Worm (Caenorhabditis elegans): Measurements from ENCODE around the gene F41C3.8.

The F41C3.8 gene

ce11 chrII:4703011-4703410, 12.8 kb upstream of the F41C3.8 start (continued):
- TF ChIP-seq atf-7 (tag; optimal IDR thresholded peaks at IDR 0.05): peak; percentile 11
- TF ChIP-seq nhr-80 (tag; optimal IDR thresholded peaks at IDR 0.05): no peak
- TF ChIP-seq lsl-1 (GFP tag; optimal IDR thresholded peaks at IDR 0.05): peak; percentile 55
- TF ChIP-seq somi-1 (GFP tag; optimal IDR thresholded peaks at IDR 0.05): no peak
- TF ChIP-seq unc-130 (GFP tag; optimal IDR thresholded peaks at IDR 0.05): peak; percentile 66
- peak; percentile 78 for TF ChIP-seq lin-26 (GFP tag; IDR thresholded peaks at IDR 0.05)
- TF ChIP-seq ceh-27 (GFP tag; optimal IDR thresholded peaks at IDR 0.05): no peak
- no peak for TF ChIP-seq egl-44 (GFP tag; IDR thresholded peaks at IDR 0.05)
- TF ChIP-seq T26A5.8 (tag; optimal IDR thresholded peaks at IDR 0.05): no peak
- TF ChIP-seq B0336.3 (GFP tag; IDR thresholded peaks at IDR 0.05): peak; percentile 70; the same call in 1 of the 2 replicates
- no peak for TF ChIP-seq pha-4 (tag; optimal IDR thresholded peaks at IDR 0.05)
- no peak for TF ChIP-seq ztf-28 (GFP tag; IDR thresholded peaks at IDR 0.05)

ce11 chrII:4706359-4706871, 9.4 kb upstream of the F41C3.8 start, which contains the start of the genes F10G7.9 and tsn-1:
Gene F10G7.9, minus strand, starts transcription at chrII:4706485.
Gene tsn-1, plus strand, starts transcription at chrII:4706821.
- peak in 1 of 3 experiments; percentile 27 for TF ChIP-seq lin-35 (GFP tag; optimal IDR thresholded peaks at IDR 0.05)
- peak; percentile 52 for TF ChIP-seq dpl-1 (GFP tag; optimal IDR thresholded peaks at IDR 0.05)
- TF ChIP-seq attf-5 (GFP tag; optimal IDR thresholded peaks at IDR 0.05): peak; percentile 58
- no peak for TF ChIP-seq ztf-18 (tag; optimal IDR thresholded peaks at IDR 0.05)
- peak; percentile 79 for TF ChIP-seq hmg-1.2 (GFP tag; IDR thresholded peaks at IDR 0.05)
- peak; percentile 47 for TF ChIP-seq snpc-1.3 (tag; optimal IDR thresholded peaks at IDR 0.05; ENCODE audit: insufficient read depth)
- peak; percentile 98 to 99 for TF ChIP-seq let-607 (tag; optimal IDR thresholded peaks at IDR 0.05)
- TF ChIP-seq F49E8.2 (tag; optimal IDR thresholded peaks at IDR 0.05; ENCODE audit: insufficient read depth): peak; percentile 6
- TF ChIP-seq lsl-1 (GFP tag; optimal IDR thresholded peaks at IDR 0.05): peak; percentile 86
- no peak for TF ChIP-seq snpc-4 (GFP tag; optimal IDR thresholded peaks at IDR 0.05)
- peak in 3 of 4 experiments; percentile 7 to 53 (median 28) for TF ChIP-seq snpc-4 (tag; optimal IDR thresholded peaks at IDR 0.05)
- no peak for TF ChIP-seq lin-26 (GFP tag; IDR thresholded peaks at IDR 0.05)
- TF ChIP-seq efl-1 (GFP tag; optimal IDR thresholded peaks at IDR 0.05): peak; percentile 40
- no peak for TF ChIP-seq hlh-12 (tag; optimal IDR thresholded peaks at IDR 0.05)
- TF ChIP-seq xnd-1 (tag; optimal IDR thresholded peaks at IDR 0.05): peak; percentile 12
- TF ChIP-seq madf-8 (GFP tag; conservative IDR thresholded peaks at IDR 0.05): peak; percentile 14; the same call in 1 of the 2 replicates
- TF ChIP-seq F33H1.4 (GFP tag; IDR thresholded peaks at IDR 0.05): peak; percentile 92
- TF ChIP-seq snpc-3.4 (tag; optimal IDR thresholded peaks at IDR 0.05): peak; percentile 74
- peak; percentile 33; the same call in 1 of the 2 replicates for TF ChIP-seq nfyb-1 (GFP tag; IDR thresholded peaks at IDR 0.05)
- TF ChIP-seq ceh-100 (GFP tag; IDR thresholded peaks at IDR 0.05): peak; percentile 50; the same call in 1 of the 2 replicates
- TF ChIP-seq madf-6 (GFP tag; IDR thresholded peaks at IDR 0.05): peak; percentile 76
- TF ChIP-seq mcd-1 (GFP tag; IDR thresholded peaks at IDR 0.05): peak; percentile 71
- TF ChIP-seq lin-54 (GFP tag; optimal IDR thresholded peaks at IDR 0.05): peak; percentile 68
- 0 out of 2 replicates have a peak, but pooled peaks have one; percentile 33 for TF ChIP-seq ceh-91 (GFP tag; IDR thresholded peaks at IDR 0.05)
- no peak for TF ChIP-seq C06A6.2 (GFP tag; conservative IDR thresholded peaks at IDR 0.05)
- peak; percentile 29 for TF ChIP-seq F23B12.7 (tag; optimal IDR thresholded peaks at IDR 0.05; ENCODE audit: insufficient read depth)
- peak; percentile 41; the same call in 1 of the 2 replicates for TF ChIP-seq D2030.7 (GFP tag; IDR thresholded peaks at IDR 0.05)
- TF ChIP-seq tbp1 (GFP tag; optimal IDR thresholded peaks at IDR 0.05): peak; percentile 30
- no peak for TF ChIP-seq hmg-20 (GFP tag; IDR thresholded peaks at IDR 0.05)
- TF ChIP-seq pbrm-1 (GFP tag; IDR thresholded peaks at IDR 0.05): peak; percentile 25; the same call in 1 of the 2 replicates
- no peak for TF ChIP-seq unc-62 (GFP tag; optimal IDR thresholded peaks at IDR 0.05)
- TF ChIP-seq lin-40 (tag; optimal IDR thresholded peaks at IDR 0.05): no peak
- peak; percentile 88 for TF ChIP-seq dox-1 (GFP tag; IDR thresholded peaks at IDR 0.05)
- no peak for TF ChIP-seq cebp-1 (GFP tag; IDR thresholded peaks at IDR 0.05)
- peak; percentile 38 for TF ChIP-seq cebp-1 (tag; optimal IDR thresholded peaks at IDR 0.05)
- no peak for TF ChIP-seq die-1 (tag; optimal IDR thresholded peaks at IDR 0.05)
